Fruit fly (Drosophila melanogaster): ENCODE data around the gene Ugt36A1.

Ugt36A1 gene

DNA sequence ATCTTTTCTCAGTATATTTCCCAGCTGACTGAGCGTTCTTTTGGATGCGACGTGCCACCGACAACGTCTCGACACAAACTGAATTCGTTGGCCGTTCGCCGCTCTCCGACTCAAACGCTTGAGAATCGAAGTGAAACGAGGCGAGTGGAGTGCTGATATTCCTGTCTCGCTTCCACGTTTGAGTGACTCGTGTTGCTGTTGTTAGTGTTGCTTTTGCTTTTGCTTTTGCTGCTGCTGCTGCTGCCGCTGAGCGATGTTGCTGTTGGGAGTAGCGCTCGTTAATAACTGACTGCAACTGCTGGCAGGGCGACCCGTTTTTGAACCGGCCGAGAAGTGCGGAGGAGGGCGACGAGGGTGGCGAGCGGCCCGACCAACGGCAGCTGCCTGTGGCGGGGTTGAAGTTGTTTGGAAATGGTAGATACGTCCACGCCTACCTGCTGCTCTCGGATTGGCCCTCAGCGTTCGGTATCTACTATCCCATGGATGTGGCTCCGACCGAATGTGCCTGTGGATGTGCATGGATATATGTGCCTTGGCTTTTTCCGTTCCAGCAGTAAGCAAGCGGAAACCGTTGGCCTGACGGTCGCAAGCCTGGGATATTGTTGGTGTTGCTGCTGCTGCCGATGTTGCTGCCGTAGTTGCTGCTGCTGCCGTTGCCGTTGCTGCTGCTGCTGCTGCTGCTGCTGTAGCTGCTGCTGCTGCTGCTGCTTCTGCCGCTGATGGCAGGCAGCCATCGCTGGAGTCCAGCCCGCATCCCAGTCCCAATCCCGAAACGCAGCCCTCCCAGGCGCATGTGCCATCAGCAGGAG lies 12.2 kb upstream of the Ugt36A1 start, which contains the start of gene odd:
Gene odd (minus strand): TSS at position 295 of the 809 bp plus-strand sequence.
- TF ChIP-seq Med (GFP tag), result peak; percentile 77
- no peak for TF ChIP-seq CG18476 (GFP tag; optimal IDR thresholded peaks at IDR 0.05)
- TF ChIP-seq CG2712 (tag; optimal IDR thresholded peaks at IDR 0.05), result peak; percentile 22
- no peak for TF ChIP-seq rib (GFP tag; IDR thresholded peaks at IDR 0.05)
- TF ChIP-seq CG11093 (GFP tag; IDR thresholded peaks at IDR 0.05), result no peak
- peak; percentile 44; the same call in 1 of the 3 replicates for TF ChIP-seq CG7963 (GFP tag; IDR thresholded peaks at IDR 0.05; ENCODE audit: partially characterized antibody)
- peak; percentile 92 for TF ChIP-seq crol (GFP tag; IDR thresholded peaks at IDR 0.05)
- no peak for TF ChIP-seq Sox102F (GFP tag; optimal IDR thresholded peaks at IDR 0.05)
- peak; percentile 50; the same call in 1 of the 3 replicates for TF ChIP-seq sr (GFP tag; IDR thresholded peaks at IDR 0.05)
- TF ChIP-seq prd (optimal IDR thresholded peaks at IDR 0.05), result no peak
- peak; percentile 34; the same call in 1 of the 3 replicates for TF ChIP-seq prd (GFP tag; IDR thresholded peaks at IDR 0.05)
- TF ChIP-seq hbn (GFP tag; IDR thresholded peaks at IDR 0.05; ENCODE audit: partially characterized antibody), result 0 out of 2 replicates have a peak, but pooled peaks have one; percentile 28
- TF ChIP-seq Deaf1 (tag; optimal IDR thresholded peaks at IDR 0.05), result peak; percentile 90
- TF ChIP-seq btn (GFP tag; optimal IDR thresholded peaks at IDR 0.05), result no peak
- TF ChIP-seq Opbp (GFP tag; IDR thresholded peaks at IDR 0.05; ENCODE audit: partially characterized antibody), result peak; percentile 29; the same call in 1 of the 3 replicates
- no peak for TF ChIP-seq gsb-n (tag; optimal IDR thresholded peaks at IDR 0.05)
- TF ChIP-seq so (GFP tag; IDR thresholded peaks at IDR 0.05), result no peak; the same call in 2 of the 3 replicates
- no peak for TF ChIP-seq CG4617 (GFP tag; optimal IDR thresholded peaks at IDR 0.05; ENCODE audit: borderline replicate concordance)
- TF ChIP-seq ara (GFP tag; IDR thresholded peaks at IDR 0.05), result no peak
- peak; percentile 18 for TF ChIP-seq CG7271 (tag; optimal IDR thresholded peaks at IDR 0.05)
- peak; percentile 12 for TF ChIP-seq CG12769 (tag; optimal IDR thresholded peaks at IDR 0.05)
- no peak for TF ChIP-seq Rfx (GFP tag; IDR thresholded peaks at IDR 0.05)
- TF ChIP-seq inv (GFP tag; IDR thresholded peaks at IDR 0.05; ENCODE audit: partially characterized antibody), result 0 out of 2 replicates have a peak, but pooled peaks have one; percentile 17
- TF ChIP-seq CG14965 (GFP tag; optimal IDR thresholded peaks at IDR 0.05; ENCODE audit: borderline replicate concordance), result no peak
- TF ChIP-seq Lhr (GFP tag; optimal IDR thresholded peaks at IDR 0.05), result no peak
- peak; percentile 11 for TF ChIP-seq ftz-f1 (GFP tag; optimal IDR thresholded peaks at IDR 0.05)
- peak; percentile 53; the same call in 1 of the 2 replicates for TF ChIP-seq bowl (GFP tag; IDR thresholded peaks at IDR 0.05)
- TF ChIP-seq sd (tag; optimal IDR thresholded peaks at IDR 0.05), result peak; percentile 1
- TF ChIP-seq pros (GFP tag; optimal IDR thresholded peaks at IDR 0.05), result peak; percentile 2
- peak; percentile 1 for TF ChIP-seq jing (GFP tag; optimal IDR thresholded peaks at IDR 0.05)
- peak; percentile 57 for TF ChIP-seq sob (GFP tag; IDR thresholded peaks at IDR 0.05)
- TF ChIP-seq CG34224 (GFP tag; IDR thresholded peaks at IDR 0.05; ENCODE audit: partially characterized antibody), result peak; percentile 27; the same call in 1 of the 3 replicates
- TF ChIP-seq az2 (GFP tag; optimal IDR thresholded peaks at IDR 0.05), result no peak
- peak; percentile 67 for TF ChIP-seq tna (GFP tag; IDR thresholded peaks at IDR 0.05; ENCODE audit: partially characterized antibody)
- peak; percentile 61 for TF ChIP-seq abd-A (tag; optimal IDR thresholded peaks at IDR 0.05)
- peak; percentile 20 for TF ChIP-seq HmgD (GFP tag; optimal IDR thresholded peaks at IDR 0.05)
- TF ChIP-seq Ravus (GFP tag; IDR thresholded peaks at IDR 0.05), result no peak
- TF ChIP-seq CG30403 (GFP tag; optimal IDR thresholded peaks at IDR 0.05), result no peak
- peak; percentile 90 for TF ChIP-seq Tbp (GFP tag; optimal IDR thresholded peaks at IDR 0.05)
- peak; percentile 41 for TF ChIP-seq CG11504 (tag; optimal IDR thresholded peaks at IDR 0.05)
- 0 out of 3 replicates have a peak, but pooled peaks have one; percentile 15 for TF ChIP-seq Aef1 (GFP tag; IDR thresholded peaks at IDR 0.05)
- no peak for TF ChIP-seq cato (GFP tag; optimal IDR thresholded peaks at IDR 0.05; ENCODE audit: borderline replicate concordance)
- peak; percentile 40 for TF ChIP-seq HLHmδ (GFP tag; optimal IDR thresholded peaks at IDR 0.05)
- no peak for TF ChIP-seq CG12236 (GFP tag; optimal IDR thresholded peaks at IDR 0.05)
- TF ChIP-seq Elba2 (GFP tag; optimal IDR thresholded peaks at IDR 0.05), result no peak
- peak; percentile 98 for TF ChIP-seq odd (GFP tag; optimal IDR thresholded peaks at IDR 0.05)
- TF ChIP-seq CG1024 (GFP tag; IDR thresholded peaks at IDR 0.05), result 0 out of 2 replicates have a peak, but pooled peaks have one; percentile 10
- 0 out of 2 replicates have a peak, but pooled peaks have one; percentile 11 for TF ChIP-seq peb (GFP tag; IDR thresholded peaks at IDR 0.05)
